Worm (Caenorhabditis elegans) whole organism, L3 larva: Measurements from ENCODE around the gene srx-44.
A peak's percentile ranks its signal among the peaks of the same experiment; 100 is the strongest.

ENCODE experiments used
- R02D3.7 ChIP-seq: fragments of 150-350 bp; optimal IDR thresholded peaks from 2 replicates; lab custom pipeline; 2014; ENCODE audit warnings: missing biosample characterization, missing genetic modification characterization
- ama-1 ChIP-seq: fragments of 150-350 bp; optimal IDR thresholded peaks from 2 replicates; lab custom pipeline; 2018
- ceh-16 ChIP-seq: sonication (generic microtip); optimal IDR thresholded peaks from 2 replicates; lab custom pipeline; 2017; ENCODE audit warnings: missing biosample characterization, missing genetic modification characterization
- ceh-28 ChIP-seq: fragments of 150-350 bp; optimal IDR thresholded peaks from 2 replicates; lab custom pipeline; 2014; ENCODE audit warnings: missing biosample characterization, missing genetic modification reagents, missing genetic modification characterization
- ceh-82 ChIP-seq: fragments of 150-350 bp; optimal IDR thresholded peaks from 2 replicates; lab custom pipeline; 2014; ENCODE audit warnings: missing biosample characterization, missing genetic modification characterization
- ceh-9 ChIP-seq: sonication (generic microtip); optimal IDR thresholded peaks from 2 replicates; lab custom pipeline; 2018; ENCODE audit warnings: missing biosample characterization, missing genetic modification characterization
- daf-12 ChIP-seq: fragments of 150-350 bp; optimal IDR thresholded peaks from 2 replicates; lab custom pipeline; 2014; ENCODE audit warnings: missing biosample characterization, missing genetic modification reagents, missing genetic modification characterization
- egl-27 ChIP-seq: sonication (generic microtip); optimal IDR thresholded peaks from 4 replicates; lab custom pipeline; 2017; ENCODE audit warnings: missing biosample characterization, missing genetic modification reagents, missing genetic modification characterization
- egl-5 ChIP-seq: fragments of 150-350 bp; optimal IDR thresholded peaks from 2 replicates; lab custom pipeline; 2017; ENCODE audit warnings: missing biosample characterization, missing genetic modification reagents, missing genetic modification characterization, inconsistent platforms
- elt-2 ChIP-seq: sonication (generic microtip); optimal IDR thresholded peaks from 2 replicates; lab custom pipeline; 2016; ENCODE audit warnings: missing genetic modification reagents, mild to moderate bottlenecking, missing genetic modification characterization, missing compliant biosample characterization
- elt-3 ChIP-seq, 3 experiments: fragments of 150-350 bp in 1 of 3; sonication (generic microtip) in 2 of 3; optimal IDR thresholded peaks; 2 replicates in 2 of 3; 4 replicates in 1 of 3; lab custom pipeline; 2014 to 2017; ENCODE audit warnings: missing biosample characterization in 3 of 3, missing genetic modification characterization in 3 of 3
- hmg-11 ChIP-seq: sonication (generic microtip); optimal IDR thresholded peaks from 2 replicates; lab custom pipeline; 2016; ENCODE audit warnings: missing genetic modification characterization, missing compliant biosample characterization
- lin-15B ChIP-seq: fragments of 150-350 bp; optimal IDR thresholded peaks from 2 replicates; lab custom pipeline; 2014; ENCODE audit warnings: missing biosample characterization, missing genetic modification characterization
- lin-39 ChIP-seq: fragments of 150-350 bp; optimal IDR thresholded peaks from 2 replicates; lab custom pipeline; 2018; ENCODE audit warnings: missing biosample characterization, missing genetic modification reagents, missing genetic modification characterization
- lsy-12 ChIP-seq: sonication (generic microtip); optimal IDR thresholded peaks from 2 replicates; lab custom pipeline; 2016; ENCODE audit warnings: mild to moderate bottlenecking, missing genetic modification characterization, missing compliant biosample characterization
- mdl-1 ChIP-seq: fragments of 150-350 bp; optimal IDR thresholded peaks from 2 replicates; lab custom pipeline; 2014; ENCODE audit warnings: missing biosample characterization, missing genetic modification characterization
- mml-1 ChIP-seq: fragments of 150-350 bp; sonication (generic microtip); optimal IDR thresholded peaks from 3 replicates; lab custom pipeline; 2014; ENCODE audit warnings: missing biosample characterization, missing genetic modification characterization
- nhr-23 ChIP-seq: fragments of 150-350 bp; optimal IDR thresholded peaks from 2 replicates; lab custom pipeline; 2014; ENCODE audit warnings: missing biosample characterization, missing genetic modification reagents, missing genetic modification characterization
- nhr-25 ChIP-seq: sonication (generic microtip); optimal IDR thresholded peaks from 2 replicates; lab custom pipeline; 2017; ENCODE audit warnings: missing biosample characterization, missing genetic modification characterization
- nhr-28 ChIP-seq: fragments of 150-350 bp; optimal IDR thresholded peaks from 2 replicates; lab custom pipeline; 2014; ENCODE audit warnings: missing biosample characterization, missing genetic modification characterization
- nhr-43 ChIP-seq: sonication (generic microtip); optimal IDR thresholded peaks from 2 replicates; lab custom pipeline; 2016; ENCODE audit warnings: mild to moderate bottlenecking, missing genetic modification characterization, missing compliant biosample characterization; ENCODE audit not compliant: poor library complexity, severe bottlenecking
- pqm-1 ChIP-seq: fragments of 150-350 bp; optimal IDR thresholded peaks from 2 replicates; lab custom pipeline; 2017; ENCODE audit warnings: missing biosample characterization, missing genetic modification characterization, inconsistent platforms
- snpc-4 ChIP-seq: fragments of 150-350 bp; optimal IDR thresholded peaks from 2 replicates; lab custom pipeline; 2014; ENCODE audit warnings: missing biosample characterization, missing genetic modification characterization
- tbx-2 ChIP-seq: sonication (generic microtip); optimal IDR thresholded peaks from 2 replicates; lab custom pipeline; 2016; ENCODE audit warnings: mild to moderate bottlenecking, missing genetic modification characterization, missing compliant biosample characterization
- unc-39 ChIP-seq: sonication (generic microtip); optimal IDR thresholded peaks from 4 replicates; lab custom pipeline; 2017; ENCODE audit warnings: missing biosample characterization, missing genetic modification characterization
- ztf-4 ChIP-seq: fragments of 150-350 bp; optimal IDR thresholded peaks from 2 replicates; lab custom pipeline; 2014; ENCODE audit warnings: missing biosample characterization, missing genetic modification characterization

srx-44 gene

DNA sequence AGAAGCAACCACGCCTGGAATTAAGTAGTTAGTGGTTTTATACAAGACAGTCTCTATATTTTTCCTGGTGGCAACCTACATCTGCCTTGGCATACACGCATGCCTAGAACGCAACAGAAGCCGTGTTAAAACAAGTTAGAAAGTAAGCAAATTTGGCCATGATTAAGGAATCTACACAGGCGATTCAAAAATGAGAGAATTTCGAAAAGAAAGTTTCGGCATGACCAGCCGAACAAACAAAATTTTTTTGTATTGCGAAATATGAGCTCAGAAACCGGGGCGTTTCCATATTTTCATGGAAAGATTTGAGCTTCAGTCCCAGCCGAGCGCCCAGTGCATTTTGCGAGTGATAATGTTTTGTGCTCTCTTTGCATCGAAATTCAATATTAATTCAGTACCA, 40.0 kb downstream of the srx-44 start, which contains the start of gene F14H3.15:
Gene F14H3.15, minus strand, starts transcription at position 101 of the 400 bp plus-strand sequence.
- no peak for TF ChIP-seq ceh-82
- TF ChIP-seq nhr-25 (tag; lab: Kevin White, UChicago) = no peak
- no peak for TF ChIP-seq lin-39 (tag; lab: Kevin White, UChicago)
- no peak for TF ChIP-seq ama-1 (lab: Kevin White, UChicago)
- no peak for TF ChIP-seq lin-15B (tag; lab: Kevin White, UChicago)
- TF ChIP-seq nhr-43 = no peak
- no peak for TF ChIP-seq pqm-1

- TF ChIP-seq egl-5 (tag; lab: Kevin White, UChicago) (no peak), R02D3.7 (tag; lab: Kevin White, UChicago) (no peak), mdl-1 (tag; lab: Kevin White, UChicago) (no peak)
These were observed 41.9 kb downstream of the srx-44 start, which contains the start of gene fbxa-100 for ce11 chrV:16061993-16062392. Gene fbxa-100, minus strand, starts transcription at chrV:16062093.

ce11 chrV:16062788-16063187, 42.6 kb downstream of the srx-44 start, which contains the start of gene F14H3.14:
Gene F14H3.14, minus strand, starts transcription at chrV:16062888.
- TF ChIP-seq ztf-4 (tag; lab: Kevin White, UChicago) (no peak), mml-1 (no peak), nhr-28 (no peak), ceh-16 (tag; lab: Kevin White, UChicago) (no peak), ceh-28 (no peak)

- TF ChIP-seq hmg-11 (tag; lab: Kevin White, UChicago) (no peak), ceh-82 (no peak), mdl-1 (tag; lab: Kevin White, UChicago) (no peak), lsy-12 (tag; lab: Kevin White, UChicago) (no peak), ztf-4 (tag; lab: Kevin White, UChicago) (no peak), tbx-2 (no peak), nhr-23 (tag; lab: Kevin White, UChicago) (no peak), ceh-9 (tag; lab: Kevin White, UChicago) (no peak), daf-12 (tag; lab: Kevin White, UChicago) (no peak), elt-3 (tag; optimal IDR thresholded peaks at IDR 0.05; lab: Kevin White, UChicago) (no peak), snpc-4 (tag; lab: Kevin White, UChicago) (no peak), unc-39 (tag; lab: Kevin White, UChicago) (no peak), lin-39 (tag; lab: Kevin White, UChicago) (no peak), egl-27 (no peak)
These were observed 48.8 kb downstream of the srx-44 start, which contains the start of gene cyp-35D1 for ce11 chrV:16068938-16069337. Gene cyp-35D1, plus strand, starts transcription at chrV:16069238.

ce11 chrV:16071167-16071566, 51.0 kb downstream of the srx-44 start, which contains the start of gene nhr-176:
Gene nhr-176, plus strand, starts transcription at chrV:16071325.
- TF ChIP-seq pqm-1 (peak; percentile 38), ceh-9 (tag; lab: Kevin White, UChicago) (no peak), elt-2 (tag; lab: Kevin White, UChicago) (peak; percentile 55)
